Fruit fly (Drosophila melanogaster): ENCODE measurements around the gene CG6118.

The CG6118 gene

DNA sequence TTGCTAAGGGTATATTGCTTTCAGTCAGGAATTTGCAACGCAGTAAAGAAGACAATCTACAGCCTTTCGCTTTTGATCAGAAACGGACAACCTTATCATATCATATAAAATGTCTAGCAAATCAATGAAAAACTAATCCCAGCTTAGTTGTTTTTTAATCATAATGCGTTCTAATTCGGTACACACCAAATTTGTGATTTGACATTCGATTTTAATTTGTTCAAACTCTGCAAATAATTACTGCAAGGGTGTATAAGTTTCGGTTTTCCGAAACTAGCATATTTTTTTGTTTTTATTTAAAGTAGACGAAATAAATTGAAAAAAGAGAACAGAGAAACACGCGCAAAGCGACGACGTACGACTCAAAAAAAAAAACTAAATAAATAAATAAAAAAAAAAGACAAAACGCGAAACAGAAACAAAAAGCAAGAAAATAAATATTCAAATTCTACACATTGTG is 38.2 kb upstream of the CG6118 start (continued):
- peak; percentile 34 for TF ChIP-seq CG13775 (GFP tag; optimal IDR thresholded peaks at IDR 0.05)
- peak; percentile 60 for TF ChIP-seq fu2 (GFP tag; optimal IDR thresholded peaks at IDR 0.05)
- peak; percentile 21 for TF ChIP-seq CG17568 (GFP tag; optimal IDR thresholded peaks at IDR 0.05)
- TF ChIP-seq kni (GFP tag; optimal IDR thresholded peaks at IDR 0.05), result no peak
- peak; percentile 20; the same call in 1 of the 2 replicates for TF ChIP-seq MBD-R2 (GFP tag; IDR thresholded peaks at IDR 0.05)
- 0 out of 3 replicates have a peak, but pooled peaks have one; percentile 47 for TF ChIP-seq CG7357 (GFP tag; IDR thresholded peaks at IDR 0.05)
- TF ChIP-seq CG13894 (tag; optimal IDR thresholded peaks at IDR 0.05), result no peak
- TF ChIP-seq dysf (GFP tag; IDR thresholded peaks at IDR 0.05), result peak; percentile 68; the same call in 1 of the 3 replicates
- no peak for TF ChIP-seq CG33557 (GFP tag; optimal IDR thresholded peaks at IDR 0.05)
- peak; percentile 68 for TF ChIP-seq CG7839 (tag; optimal IDR thresholded peaks at IDR 0.05)
- TF ChIP-seq Dip3 (GFP tag; optimal IDR thresholded peaks at IDR 0.05), result peak; percentile 76
- TF ChIP-seq Gsc (GFP tag; IDR thresholded peaks at IDR 0.05), result no peak
- TF ChIP-seq CG6813 (GFP tag; optimal IDR thresholded peaks at IDR 0.05), result peak; percentile 29
- TF ChIP-seq sqz (GFP tag; optimal IDR thresholded peaks at IDR 0.05), result peak; percentile 6
- peak; percentile 46 for TF ChIP-seq PHDP (tag; optimal IDR thresholded peaks at IDR 0.05)
- peak; percentile 48 for TF ChIP-seq Fer3 (tag; optimal IDR thresholded peaks at IDR 0.05)
- no peak for TF ChIP-seq run (tag; optimal IDR thresholded peaks at IDR 0.05)
- no peak for TF ChIP-seq Sry-δ (GFP tag; optimal IDR thresholded peaks at IDR 0.05)
- TF ChIP-seq Mrtf (GFP tag; IDR thresholded peaks at IDR 0.05), result 0 out of 3 replicates have a peak, but pooled peaks have one; percentile 45
- TF ChIP-seq mld (GFP tag; IDR thresholded peaks at IDR 0.05; ENCODE audit: partially characterized antibody), result no peak
- TF ChIP-seq CG12659 (GFP tag; optimal IDR thresholded peaks at IDR 0.05), result peak; percentile 32
- no peak for TF ChIP-seq CG11398 (GFP tag; optimal IDR thresholded peaks at IDR 0.05)
- no peak for TF ChIP-seq CG3163 (GFP tag; optimal IDR thresholded peaks at IDR 0.05)
- TF ChIP-seq al (GFP tag; IDR thresholded peaks at IDR 0.05), result peak; percentile 67
- peak; percentile 10 for TF ChIP-seq tin (GFP tag; optimal IDR thresholded peaks at IDR 0.05)
- peak; percentile 4 for TF ChIP-seq crc (GFP tag; optimal IDR thresholded peaks at IDR 0.05)
- TF ChIP-seq pb (GFP tag; optimal IDR thresholded peaks at IDR 0.05), result no peak
- peak; percentile 20 for TF ChIP-seq CG10267 (tag; optimal IDR thresholded peaks at IDR 0.05)
- TF ChIP-seq CG12391 (tag; optimal IDR thresholded peaks at IDR 0.05), result peak; percentile 32
- peak; percentile 45 for TF ChIP-seq ttk (GFP tag; IDR thresholded peaks at IDR 0.05)
- TF ChIP-seq CG12104 (GFP tag; optimal IDR thresholded peaks at IDR 0.05), result peak; percentile 29
- 0 out of 2 replicates have a peak, but pooled peaks have one; percentile 28 for TF ChIP-seq gsb (GFP tag; IDR thresholded peaks at IDR 0.05)
- no peak for TF ChIP-seq CG10431 (GFP tag; optimal IDR thresholded peaks at IDR 0.05)
- TF ChIP-seq Fer2 (tag; optimal IDR thresholded peaks at IDR 0.05), result no peak
- TF ChIP-seq Ets65A (GFP tag), result peak; percentile 65
- TF ChIP-seq CG13424 (tag; optimal IDR thresholded peaks at IDR 0.05), result peak; percentile 62
- TF ChIP-seq Ptx1 (GFP tag; IDR thresholded peaks at IDR 0.05), result peak; percentile 50; the same call in 1 of the 2 replicates
- TF ChIP-seq Hr3 (GFP tag; optimal IDR thresholded peaks at IDR 0.05), result peak; percentile 40
- TF ChIP-seq hkb (optimal IDR thresholded peaks at IDR 0.05), result no peak
- TF ChIP-seq hkb (GFP tag; IDR thresholded peaks at IDR 0.05), result peak; percentile 34; the same call in 1 of the 2 replicates
- TF ChIP-seq CG10274 (GFP tag; optimal IDR thresholded peaks at IDR 0.05), result peak; percentile 19
- peak; percentile 6 for TF ChIP-seq CG7928 (GFP tag; optimal IDR thresholded peaks at IDR 0.05)
- peak; percentile 7 to 18 for TF ChIP-seq chif (GFP tag; optimal IDR thresholded peaks at IDR 0.05)
- TF ChIP-seq CG9609 (GFP tag; optimal IDR thresholded peaks at IDR 0.05), result peak; percentile 53
- peak; percentile 61; the same call in 2 of the 3 replicates for TF ChIP-seq Dbx (GFP tag; IDR thresholded peaks at IDR 0.05)
- no peak for TF ChIP-seq CG17186 (GFP tag; optimal IDR thresholded peaks at IDR 0.05)
- no peak for TF ChIP-seq Mes4 (GFP tag; optimal IDR thresholded peaks at IDR 0.05)
- no peak for TF ChIP-seq CG1792 (GFP tag; optimal IDR thresholded peaks at IDR 0.05)
- peak; percentile 56 for TF ChIP-seq CG1233 (GFP tag; optimal IDR thresholded peaks at IDR 0.05)
- peak; percentile 63 for TF ChIP-seq Meics (GFP tag; optimal IDR thresholded peaks at IDR 0.05)
- peak; percentile 45 for TF ChIP-seq CG7786 (GFP tag; optimal IDR thresholded peaks at IDR 0.05)

All from whole organism, embryonic.